Worm (Caenorhabditis elegans) whole organism, late embryonic: ENCODE results near the gene fbxa-18.

Source experiments
- Y22D7AL.16 ChIP-seq: sonication (generic microtip); optimal IDR thresholded peaks from 2 replicates; lab custom pipeline; 2016; ENCODE audit warnings: missing genetic modification characterization, missing compliant biosample characterization
- ama-1 ChIP-seq: fragments of 150-350 bp; optimal IDR thresholded peaks from 2 replicates; lab custom pipeline; 2014
- ceh-2 ChIP-seq: sonication (generic microtip); optimal IDR thresholded peaks from 2 replicates; lab custom pipeline; 2016; ENCODE audit warnings: missing genotype, missing genetic modification characterization, missing compliant biosample characterization
- eyg-1 ChIP-seq: sonication (generic microtip); optimal IDR thresholded peaks from 2 replicates; lab custom pipeline; 2016; ENCODE audit warnings: missing genotype, missing genetic modification characterization, missing compliant biosample characterization
- hlh-30 ChIP-seq: sonication (generic microtip); optimal IDR thresholded peaks from 2 replicates; lab custom pipeline; 2017; ENCODE audit warnings: antibody characterized with exemption, missing genetic modification characterization, missing compliant biosample characterization; ENCODE audit not compliant: insufficient read depth
- hlh-6 ChIP-seq: sonication (generic microtip); optimal IDR thresholded peaks from 2 replicates; lab custom pipeline; 2016; ENCODE audit warnings: missing genotype, missing genetic modification characterization, missing compliant biosample characterization
- lim-6 ChIP-seq: sonication (generic microtip); optimal IDR thresholded peaks from 2 replicates; lab custom pipeline; 2016; ENCODE audit warnings: missing genetic modification characterization, missing compliant biosample characterization
- pha-4 ChIP-seq: fragments of 150-350 bp; optimal IDR thresholded peaks from 2 replicates; lab custom pipeline; 2018; ENCODE audit warnings: missing biosample characterization, missing genetic modification reagents, missing genetic modification characterization

ce11 chrV:16145009-16145408 lies 2.5 kb downstream of the fbxa-18 start:
- TF ChIP-seq ama-1: no peak
- no peak for TF ChIP-seq hlh-6 (tag; lab: Kevin White, UChicago)
- no peak for TF ChIP-seq pha-4 (tag; lab: Kevin White, UChicago)
- TF ChIP-seq ceh-2 (tag; lab: Kevin White, UChicago): no peak
- no peak for TF ChIP-seq Y22D7AL.16 (tag; lab: Kevin White, UChicago)
- TF ChIP-seq lim-6 (tag; lab: Kevin White, UChicago): no peak
- no peak for TF ChIP-seq eyg-1 (tag; lab: Kevin White, UChicago)
- TF ChIP-seq hlh-30 (tag; lab: Kevin White, UChicago): no peak
